Worm (Caenorhabditis elegans): ENCODE results near the gene F59A6.2.

The F59A6.2 gene

ce11 chrII:5047279-5047678 lies 32.8 kb downstream of the F59A6.2 start:
- TF ChIP-seq nhr-84 (tag; optimal IDR thresholded peaks at IDR 0.05) (no peak), hlh-17 (GFP tag; optimal IDR thresholded peaks at IDR 0.05; ENCODE audit: borderline replicate concordance) (no peak), nhr-85 (tag) (peak; percentile 57), lin-14 (GFP tag; optimal IDR thresholded peaks at IDR 0.05) (peak; percentile 59), mdl-1 (tag; optimal IDR thresholded peaks at IDR 0.05) (peak in 1 of 2 experiments; percentile 6), mep-1 (tag; optimal IDR thresholded peaks at IDR 0.05) (peak; percentile 44), rnt-1 (tag; optimal IDR thresholded peaks at IDR 0.05) (peak; percentile 38), skn-1 (tag; optimal IDR thresholded peaks at IDR 0.05) (peak; percentile 15), lin-35 (GFP tag; optimal IDR thresholded peaks at IDR 0.05) (peak; percentile 12 to 14), efl-1 (optimal IDR thresholded peaks at IDR 0.05) (peak; percentile 16 to 51), efl-1 (GFP tag; optimal IDR thresholded peaks at IDR 0.05 in 1 of 2) (peak; percentile 10 to 86), fkh-4 (tag; optimal IDR thresholded peaks at IDR 0.05; ENCODE audit: borderline replicate concordance) (no peak), blmp-1 (tag; optimal IDR thresholded peaks at IDR 0.05) (peak; percentile 29), C16A3.4 (tag; optimal IDR thresholded peaks at IDR 0.05) (no peak), snu-23 (GFP tag; optimal IDR thresholded peaks at IDR 0.05) (peak; percentile 37), lsy-2 (tag; optimal IDR thresholded peaks at IDR 0.05) (peak in 1 of 2 experiments; percentile 29)

ce11 chrII:5048185-5048795 lies 33.8 kb downstream of the F59A6.2 start:
- no peak for TF ChIP-seq egl-27 (tag; optimal IDR thresholded peaks at IDR 0.05)
- TF ChIP-seq ztf-11 (tag; optimal IDR thresholded peaks at IDR 0.05) = no peak
- TF ChIP-seq sup-37 (GFP tag; optimal IDR thresholded peaks at IDR 0.05) = no peak
- no peak for TF ChIP-seq fos-1 (tag; optimal IDR thresholded peaks at IDR 0.05)
- TF ChIP-seq nhr-71 (tag; optimal IDR thresholded peaks at IDR 0.05) = peak; percentile 23
- no peak for TF ChIP-seq lin-15B (tag; optimal IDR thresholded peaks at IDR 0.05)
- no peak for TF ChIP-seq fkh-10 (GFP tag; optimal IDR thresholded peaks at IDR 0.05)
- TF ChIP-seq rnt-1 (tag; optimal IDR thresholded peaks at IDR 0.05) = no peak
- TF ChIP-seq unc-30 (tag; optimal IDR thresholded peaks at IDR 0.05) = no peak
- no peak for TF ChIP-seq hpl-2 (GFP tag; optimal IDR thresholded peaks at IDR 0.05)
- no peak for TF ChIP-seq skn-1 (tag; optimal IDR thresholded peaks at IDR 0.05)
- TF ChIP-seq elt-2 (tag; optimal IDR thresholded peaks at IDR 0.05) = no peak
- no peak for TF ChIP-seq nhr-84 (tag; optimal IDR thresholded peaks at IDR 0.05)
- peak; percentile 71 for TF ChIP-seq nhr-85 (tag)
- TF ChIP-seq snu-23 (GFP tag; optimal IDR thresholded peaks at IDR 0.05) = peak; percentile 39
- TF ChIP-seq aha-1 (tag; optimal IDR thresholded peaks at IDR 0.05) = no peak
- no peak for TF ChIP-seq sox-4 (tag; optimal IDR thresholded peaks at IDR 0.05)
- TF ChIP-seq mef-2 (tag; optimal IDR thresholded peaks at IDR 0.05) = no peak
- no peak for TF ChIP-seq grh-1 (GFP tag; IDR thresholded peaks at IDR 0.05)
- TF ChIP-seq hlh-4 (tag; optimal IDR thresholded peaks at IDR 0.05) = no peak
- peak; percentile 12 for TF ChIP-seq blmp-1 (tag; optimal IDR thresholded peaks at IDR 0.05)
- TF ChIP-seq lin-14 (GFP tag; optimal IDR thresholded peaks at IDR 0.05) = peak; percentile 59
- TF ChIP-seq mep-1 (tag; optimal IDR thresholded peaks at IDR 0.05) = peak; percentile 4
- TF ChIP-seq aly-2 (tag; optimal IDR thresholded peaks at IDR 0.05) = no peak
- no peak for TF ChIP-seq ceh-8 (GFP tag; optimal IDR thresholded peaks at IDR 0.05)
- no peak for TF ChIP-seq nhr-77 (tag; optimal IDR thresholded peaks at IDR 0.05)
- no peak for TF ChIP-seq nhr-11 (tag; optimal IDR thresholded peaks at IDR 0.05)
- TF ChIP-seq lsy-2 (tag; optimal IDR thresholded peaks at IDR 0.05) = no peak
- TF ChIP-seq lin-13 (GFP tag; optimal IDR thresholded peaks at IDR 0.05) = no peak
- TF ChIP-seq lir-3 (tag; optimal IDR thresholded peaks at IDR 0.05; ENCODE audit: poor library complexity) = peak; percentile 5
- TF ChIP-seq swsn-7 (tag; optimal IDR thresholded peaks at IDR 0.05) = no peak
- TF ChIP-seq elt-3 (tag; optimal IDR thresholded peaks at IDR 0.05) = no peak
- TF ChIP-seq jun-1 (tag; optimal IDR thresholded peaks at IDR 0.05) = no peak
- no peak for TF ChIP-seq nhr-12 (tag; optimal IDR thresholded peaks at IDR 0.05)
- TF ChIP-seq tlp-1 (tag; optimal IDR thresholded peaks at IDR 0.05) = no peak
- TF ChIP-seq xbp-1 (tag; optimal IDR thresholded peaks at IDR 0.05) = no peak
- no peak for TF ChIP-seq nhr-19 (GFP tag; conservative IDR thresholded peaks at IDR 0.05)
- TF ChIP-seq nhr-76 (tag; optimal IDR thresholded peaks at IDR 0.05) = no peak
- TF ChIP-seq nhr-237 (tag; optimal IDR thresholded peaks at IDR 0.05) = no peak
- TF ChIP-seq Y116A8C.19 (tag; optimal IDR thresholded peaks at IDR 0.05; ENCODE audit: borderline replicate concordance) = no peak
- no peak for TF ChIP-seq ama-1 (optimal IDR thresholded peaks at IDR 0.05)
- TF ChIP-seq lin-35 (GFP tag; optimal IDR thresholded peaks at IDR 0.05) = peak in 1 of 2 experiments; percentile 49
- no peak for TF ChIP-seq efl-1 (optimal IDR thresholded peaks at IDR 0.05)
- TF ChIP-seq efl-1 (GFP tag; optimal IDR thresholded peaks at IDR 0.05 in 1 of 2) = peak in 1 of 2 experiments; percentile 80
- TF ChIP-seq mdl-1 (tag; optimal IDR thresholded peaks at IDR 0.05) = no peak
- TF ChIP-seq tbx-2 (tag; optimal IDR thresholded peaks at IDR 0.05) = no peak
